Fruit fly (Drosophila melanogaster) whole organism, prepupa: ENCODE measurements around the gene CG8292.

Experiments used
- CG10631 ChIP-seq: fragments of 200-800 bp; sonication (Bioruptor generic); optimal IDR thresholded peaks from 2 replicates; lab custom pipeline; 2016; ENCODE audit warnings: missing biosample characterization, missing genetic modification characterization
- CG10669 ChIP-seq: fragments of 200-800 bp; sonication (Bioruptor generic); optimal IDR thresholded peaks from 3 replicates; lab custom pipeline; 2018; ENCODE audit warnings: missing biosample characterization, mild to moderate bottlenecking, missing genetic modification characterization, moderate library complexity
- CG11294 ChIP-seq: fragments of 200-800 bp; sonication (Bioruptor generic); IDR thresholded peaks from 2 replicates; pipeline ENCODE4 v1.3.6; 2022; ENCODE audit warnings: missing biosample characterization, missing genetic modification characterization
- CG11762 ChIP-seq: fragments of 200-800 bp; sonication (Bioruptor generic); optimal IDR thresholded peaks from 3 replicates; lab custom pipeline; 2016; ENCODE audit warnings: missing biosample characterization, missing genetic modification characterization; ENCODE audit not compliant: insufficient read depth
- CG16779 ChIP-seq: fragments of 200-800 bp; sonication (Bioruptor generic); optimal IDR thresholded peaks from 3 replicates; lab custom pipeline; 2017; ENCODE audit warnings: missing biosample characterization, mild to moderate bottlenecking, missing genetic modification characterization
- CG3032 ChIP-seq: fragments of 200-800 bp; optimal IDR thresholded peaks from 2 replicates; lab custom pipeline; 2019; ENCODE audit warnings: missing biosample characterization, mild to moderate bottlenecking, missing genetic modification characterization, moderate library complexity
- CG32006 ChIP-seq: fragments of 200-800 bp; sonication (Bioruptor generic); optimal IDR thresholded peaks from 3 replicates; lab custom pipeline; 2017; ENCODE audit warnings: missing biosample characterization, mild to moderate bottlenecking, missing genetic modification characterization
- CG34406 ChIP-seq: fragments of 200-800 bp; sonication (Bioruptor generic); optimal IDR thresholded peaks from 3 replicates; lab custom pipeline; 2016; ENCODE audit warnings: missing biosample characterization, missing genetic modification characterization
- CG3919 ChIP-seq: fragments of 200-800 bp; sonication (Bioruptor generic); optimal IDR thresholded peaks from 3 replicates; lab custom pipeline; 2016; ENCODE audit warnings: missing biosample characterization, missing genetic modification characterization
- CG6163 ChIP-seq: fragments of 200-800 bp; sonication (Bioruptor generic); IDR thresholded peaks from 3 replicates; pipeline ENCODE4 v1.3.6; 2022; ENCODE audit warnings: missing biosample characterization, missing genetic modification characterization
- CG6276 ChIP-seq: fragments of 200-800 bp; sonication (Bioruptor generic); optimal IDR thresholded peaks from 2 replicates; lab custom pipeline; 2017; ENCODE audit warnings: missing biosample characterization, mild to moderate bottlenecking, missing genetic modification characterization
- CG6792 ChIP-seq: fragments of 200-800 bp; sonication (Bioruptor generic); optimal IDR thresholded peaks from 3 replicates; lab custom pipeline; 2016; ENCODE audit warnings: missing biosample characterization, missing genetic modification characterization
- CG6808 ChIP-seq: fragments of 200-800 bp; sonication (Bioruptor generic); optimal IDR thresholded peaks from 3 replicates; lab custom pipeline; 2017; ENCODE audit warnings: missing biosample characterization, missing genetic modification characterization, mild to moderate bottlenecking, moderate library complexity, missing genetic modification reagents
- CG6854 ChIP-seq: fragments of 200-800 bp; sonication (Bioruptor generic); optimal IDR thresholded peaks from 2 replicates; lab custom pipeline; 2017; ENCODE audit warnings: missing biosample characterization, mild to moderate bottlenecking, missing genetic modification characterization
- CG7368 ChIP-seq: fragments of 200-800 bp; sonication (Bioruptor generic); optimal IDR thresholded peaks from 3 replicates; lab custom pipeline; 2016; ENCODE audit warnings: missing biosample characterization, missing genetic modification characterization
- CG8119 ChIP-seq: fragments of 200-800 bp; sonication (Bioruptor generic); IDR thresholded peaks from 3 replicates; pipeline ENCODE4 v1.3.6; 2022; ENCODE audit warnings: missing biosample characterization, missing genetic modification characterization
- CG8319 ChIP-seq: fragments of 200-800 bp; sonication (Bioruptor generic); optimal IDR thresholded peaks from 3 replicates; lab custom pipeline; 2016; ENCODE audit warnings: missing biosample characterization, missing genetic modification characterization
- CG9139 ChIP-seq: fragments of 200-800 bp; sonication (Bioruptor generic); optimal IDR thresholded peaks from 3 replicates; lab custom pipeline; 2017; ENCODE audit warnings: missing biosample characterization, mild to moderate bottlenecking, missing genetic modification characterization
- Eip75B ChIP-seq: fragments of 200-800 bp; sonication (Bioruptor generic); optimal IDR thresholded peaks from 3 replicates; lab custom pipeline; 2016; ENCODE audit warnings: missing biosample characterization, missing genetic modification characterization
- Ets96B ChIP-seq: fragments of 200-800 bp; optimal IDR thresholded peaks from 2 replicates; lab custom pipeline; 2019; ENCODE audit warnings: missing biosample characterization, mild to moderate bottlenecking, missing genetic modification characterization, moderate library complexity
- Gug ChIP-seq: fragments of 200-800 bp; sonication (Bioruptor generic); IDR thresholded peaks from 2 replicates; pipeline ENCODE4 v1.3.6; 2022; ENCODE audit warnings: missing biosample characterization, missing genetic modification characterization
- Hr39 ChIP-seq: fragments of 200-800 bp; sonication (Bioruptor generic); optimal IDR thresholded peaks from 2 replicates; lab custom pipeline; 2016; ENCODE audit warnings: missing biosample characterization, missing genetic modification characterization
- Hr4 ChIP-seq: fragments of 200-800 bp; sonication (Bioruptor generic); optimal IDR thresholded peaks from 3 replicates; lab custom pipeline; 2016; ENCODE audit warnings: missing biosample characterization, missing genetic modification characterization
- Met ChIP-seq: fragments of 200-800 bp; sonication (Bioruptor generic); optimal IDR thresholded peaks from 3 replicates; lab custom pipeline; 2016; ENCODE audit warnings: missing biosample characterization, missing genetic modification characterization
- OdsH ChIP-seq: fragments of 200-800 bp; sonication (Bioruptor generic); optimal IDR thresholded peaks from 3 replicates; lab custom pipeline; 2016; ENCODE audit warnings: missing biosample characterization, missing genetic modification characterization
- Sox102F ChIP-seq: fragments of 200-800 bp; sonication (Bioruptor generic); optimal IDR thresholded peaks from 2 replicates; lab custom pipeline; 2016; ENCODE audit warnings: missing biosample characterization, mild to moderate bottlenecking, missing genetic modification characterization
- Sox15 ChIP-seq: fragments of 200-800 bp; sonication (Bioruptor generic); optimal IDR thresholded peaks from 3 replicates; lab custom pipeline; 2016; ENCODE audit warnings: missing biosample characterization, missing genetic modification characterization
- achi ChIP-seq: fragments of 200-800 bp; sonication (Bioruptor generic); optimal IDR thresholded peaks from 3 replicates; lab custom pipeline; 2016; ENCODE audit warnings: missing biosample characterization, missing genetic modification characterization
- cyc ChIP-seq: fragments of 200-800 bp; sonication (Bioruptor generic); optimal IDR thresholded peaks from 3 replicates; lab custom pipeline; 2016; ENCODE audit warnings: missing biosample characterization, missing genetic modification characterization
- dac ChIP-seq: fragments of 200-800 bp; sonication (Bioruptor generic); optimal IDR thresholded peaks from 2 replicates; lab custom pipeline; 2017; ENCODE audit warnings: missing biosample characterization, mild to moderate bottlenecking, missing genetic modification characterization
- dsx ChIP-seq: fragments of 200-800 bp; optimal IDR thresholded peaks from 3 replicates; lab custom pipeline; 2019; ENCODE audit warnings: missing biosample characterization, mild to moderate bottlenecking, missing genetic modification characterization, moderate library complexity; ENCODE audit not compliant: poor library complexity, severe bottlenecking
- eg ChIP-seq: fragments of 200-800 bp; sonication (Bioruptor generic); IDR thresholded peaks from 3 replicates; pipeline ENCODE4 v1.3.6; 2022; ENCODE audit warnings: missing biosample characterization, missing genetic modification characterization
- fd59A ChIP-seq: fragments of 200-800 bp; sonication (Bioruptor generic); optimal IDR thresholded peaks from 2 replicates; lab custom pipeline; 2017; ENCODE audit warnings: missing biosample characterization, mild to moderate bottlenecking, missing genetic modification characterization, missing genetic modification reagents
- fd85E ChIP-seq: fragments of 200-800 bp; sonication (Bioruptor generic); optimal IDR thresholded peaks from 3 replicates; lab custom pipeline; 2016; ENCODE audit warnings: missing biosample characterization, missing genetic modification characterization
- fkh ChIP-seq: fragments of 200-800 bp; sonication (Bioruptor generic); optimal IDR thresholded peaks from 3 replicates; lab custom pipeline; 2017; ENCODE audit warnings: missing biosample characterization, mild to moderate bottlenecking, missing genetic modification characterization, moderate library complexity
- lz ChIP-seq: fragments of 200-800 bp; sonication (Bioruptor generic); optimal IDR thresholded peaks from 3 replicates; lab custom pipeline; 2016; ENCODE audit warnings: missing biosample characterization, missing genetic modification characterization
- pdm3 ChIP-seq: fragments of 200-800 bp; sonication (Bioruptor generic); optimal IDR thresholded peaks from 3 replicates; lab custom pipeline; 2016; ENCODE audit warnings: missing biosample characterization, missing genetic modification characterization
- salr ChIP-seq, 2 experiments: fragments of 200-800 bp; sonication (Bioruptor generic); optimal IDR thresholded peaks; 3 replicates each; lab custom pipeline; 2016 to 2018; ENCODE audit warnings: missing biosample characterization in 2 of 2, missing genetic modification characterization in 2 of 2, mild to moderate bottlenecking in 1 of 2
- spab ChIP-seq: fragments of 200-800 bp; sonication (Bioruptor generic); optimal IDR thresholded peaks from 2 replicates; lab custom pipeline; 2017; ENCODE audit warnings: missing biosample characterization, mild to moderate bottlenecking, missing genetic modification characterization, missing genetic modification reagents
- ss ChIP-seq, 2 experiments: fragments of 200-800 bp; sonication (Bioruptor generic); optimal IDR thresholded peaks; 2 replicates in 1 of 2; 3 replicates in 1 of 2; lab custom pipeline; 2017 to 2018; ENCODE audit warnings: mild to moderate bottlenecking in 2 of 2, missing biosample characterization in 2 of 2, missing genetic modification characterization in 2 of 2, moderate library complexity in 1 of 2
- svp ChIP-seq: fragments of 200-800 bp; sonication (Bioruptor generic); peaks from one replicate; lab custom pipeline; 2016; ENCODE audit warnings: missing biosample characterization, missing genetic modification characterization
- topi ChIP-seq: fragments of 200-800 bp; sonication (Bioruptor generic); optimal IDR thresholded peaks from 3 replicates; lab custom pipeline; 2016; ENCODE audit warnings: missing biosample characterization, missing genetic modification characterization
- vri ChIP-seq: fragments of 200-800 bp; sonication (Bioruptor generic); optimal IDR thresholded peaks from 3 replicates; lab custom pipeline; 2016; ENCODE audit warnings: missing biosample characterization, mild to moderate bottlenecking, missing genetic modification characterization

Gene CG8292

dm6 chr2L:8266145-8266544 is 48.3 kb upstream of the CG8292 start (continued):
- TF ChIP-seq lz (GFP tag; lab: Kevin White, UChicago) (peak; percentile 37), CG8319 (GFP tag; lab: Kevin White, UChicago) (peak; percentile 53), svp (peak; percentile 70), CG3919 (GFP tag; lab: Kevin White, UChicago) (peak; percentile 79), eg (GFP tag; lab: Robert Waterston, UW) (peak; percentile 84), OdsH (peak; percentile 83), cyc (peak; percentile 5), spab (peak; percentile 74), ss (GFP tag; optimal IDR thresholded peaks at IDR 0.05; lab: Kevin White, UChicago) (peak; percentile 78 to 87), Ets96B (tag; lab: Kevin White, UChicago) (peak; percentile 57), CG6276 (GFP tag; lab: Kevin White, UChicago) (peak; percentile 84), dac (GFP tag; lab: Kevin White, UChicago) (peak; percentile 0), CG7368 (GFP tag; lab: Kevin White, UChicago) (peak; percentile 53), fkh (GFP tag; lab: Kevin White, UChicago) (no peak), CG10669 (GFP tag; lab: Kevin White, UChicago) (peak; percentile 77), Sox102F (no peak), fd59A (peak; percentile 68), Met (GFP tag; lab: Kevin White, UChicago) (peak; percentile 28), CG3032 (tag; lab: Kevin White, UChicago) (peak; percentile 85), CG10631 (GFP tag; lab: Kevin White, UChicago) (peak; percentile 81), vri (GFP tag; lab: Kevin White, UChicago) (no peak), dsx (GFP tag; lab: Kevin White, UChicago) (peak; percentile 82)
- TF ChIP-seq, all 60 proteins: peak for 48

- TF ChIP-seq CG6163 (GFP tag; lab: Robert Waterston, UW) (no peak), CG6792 (GFP tag; lab: Kevin White, UChicago) (no peak), Gug (no peak), eg (GFP tag; lab: Robert Waterston, UW) (0 out of 3 replicates have a peak, but pooled peaks have one; percentile 18)
- TF ChIP-seq, all 60 proteins: peak for 1
Observed at dm6 chr2L:8257401-8258266, 39.8 kb upstream of the CG8292 start, which contains the start of gene CG8086. Gene CG8086 (minus strand): TSS chr2L:8257502.

- TF ChIP-seq dsx (GFP tag; lab: Kevin White, UChicago) (no peak), Gug (no peak), CG8119 (0 out of 3 replicates have a peak, but pooled peaks have one; percentile 40), Sox15 (no peak), Eip75B (GFP tag; lab: Kevin White, UChicago) (no peak), CG10669 (GFP tag; lab: Kevin White, UChicago) (no peak), fd85E (no peak), Hr39 (GFP tag; lab: Kevin White, UChicago) (no peak), CG10631 (GFP tag; lab: Kevin White, UChicago) (no peak), CG6163 (GFP tag; lab: Robert Waterston, UW) (no peak), fd59A (no peak), achi (GFP tag; lab: Kevin White, UChicago) (peak; percentile 21), CG32006 (GFP tag; lab: Kevin White, UChicago) (no peak), CG11762 (GFP tag; lab: Kevin White, UChicago) (no peak), CG6792 (GFP tag; lab: Kevin White, UChicago) (no peak), Met (GFP tag; lab: Kevin White, UChicago) (peak; percentile 27), Ets96B (tag; lab: Kevin White, UChicago) (no peak), salr (GFP tag; optimal IDR thresholded peaks at IDR 0.05; lab: Kevin White, UChicago) (no peak), CG16779 (no peak), svp (peak; percentile 67), CG6808 (GFP tag; lab: Kevin White, UChicago) (no peak), CG9139 (GFP tag; lab: Kevin White, UChicago) (no peak), eg (GFP tag; lab: Robert Waterston, UW) (peak; percentile 51; the same call in 1 of the 3 replicates), vri (GFP tag; lab: Kevin White, UChicago) (no peak), CG6276 (GFP tag; lab: Kevin White, UChicago) (no peak), CG34406 (GFP tag; lab: Kevin White, UChicago) (no peak), cyc (no peak), pdm3 (GFP tag; lab: Kevin White, UChicago) (peak; percentile 4), CG11294 (peak; percentile 20; the same call in 1 of the 2 replicates), topi (GFP tag; lab: Kevin White, UChicago) (no peak), CG6854 (GFP tag; lab: Kevin White, UChicago) (no peak), Hr4 (GFP tag; lab: Kevin White, UChicago) (no peak)
Observed at dm6 chr2L:8255406-8255805, 37.6 kb upstream of the CG8292 start.
